Fruit fly (Drosophila melanogaster) whole organism, prepupa: ENCODE results near the gene Tsp26A.

Experiments
- CG11762 ChIP-seq: fragments of 200-800 bp; sonication (Bioruptor generic); optimal IDR thresholded peaks from 3 replicates; lab custom pipeline; 2016; ENCODE audit warnings: missing biosample characterization, missing genetic modification characterization; ENCODE audit not compliant: insufficient read depth
- CG31627 ChIP-seq: fragments of 200-800 bp; sonication (Bioruptor generic); optimal IDR thresholded peaks from 3 replicates; lab custom pipeline; 2016; ENCODE audit warnings: missing biosample characterization, missing genetic modification characterization
- Eip75B ChIP-seq: fragments of 200-800 bp; sonication (Bioruptor generic); optimal IDR thresholded peaks from 3 replicates; lab custom pipeline; 2016; ENCODE audit warnings: missing biosample characterization, missing genetic modification characterization
- Eip78C ChIP-seq: fragments of 200-800 bp; sonication (Bioruptor generic); peaks from one replicate; lab custom pipeline; 2016; ENCODE audit warnings: missing biosample characterization, missing genetic modification characterization
- Hr38 ChIP-seq: sonication (Bioruptor generic); optimal IDR thresholded peaks from 2 replicates; lab custom pipeline; 2016; ENCODE audit warnings: missing biosample characterization, missing genetic modification characterization
- Hr39 ChIP-seq: fragments of 200-800 bp; sonication (Bioruptor generic); optimal IDR thresholded peaks from 2 replicates; lab custom pipeline; 2016; ENCODE audit warnings: missing biosample characterization, missing genetic modification characterization
- Met ChIP-seq: fragments of 200-800 bp; sonication (Bioruptor generic); optimal IDR thresholded peaks from 3 replicates; lab custom pipeline; 2016; ENCODE audit warnings: missing biosample characterization, missing genetic modification characterization
- Smox ChIP-seq: fragments of 200-800 bp; sonication (Bioruptor generic); optimal IDR thresholded peaks from 3 replicates; lab custom pipeline; 2016; ENCODE audit warnings: missing biosample characterization, missing genetic modification characterization
- Sox102F ChIP-seq: fragments of 200-800 bp; sonication (Bioruptor generic); optimal IDR thresholded peaks from 2 replicates; lab custom pipeline; 2016; ENCODE audit warnings: missing biosample characterization, mild to moderate bottlenecking, missing genetic modification characterization
- achi ChIP-seq: fragments of 200-800 bp; sonication (Bioruptor generic); optimal IDR thresholded peaks from 3 replicates; lab custom pipeline; 2016; ENCODE audit warnings: missing biosample characterization, missing genetic modification characterization
- fd85E ChIP-seq: fragments of 200-800 bp; sonication (Bioruptor generic); optimal IDR thresholded peaks from 3 replicates; lab custom pipeline; 2016; ENCODE audit warnings: missing biosample characterization, missing genetic modification characterization
- lz ChIP-seq: fragments of 200-800 bp; sonication (Bioruptor generic); optimal IDR thresholded peaks from 3 replicates; lab custom pipeline; 2016; ENCODE audit warnings: missing biosample characterization, missing genetic modification characterization
- topi ChIP-seq: fragments of 200-800 bp; sonication (Bioruptor generic); optimal IDR thresholded peaks from 3 replicates; lab custom pipeline; 2016; ENCODE audit warnings: missing biosample characterization, missing genetic modification characterization

DNA sequence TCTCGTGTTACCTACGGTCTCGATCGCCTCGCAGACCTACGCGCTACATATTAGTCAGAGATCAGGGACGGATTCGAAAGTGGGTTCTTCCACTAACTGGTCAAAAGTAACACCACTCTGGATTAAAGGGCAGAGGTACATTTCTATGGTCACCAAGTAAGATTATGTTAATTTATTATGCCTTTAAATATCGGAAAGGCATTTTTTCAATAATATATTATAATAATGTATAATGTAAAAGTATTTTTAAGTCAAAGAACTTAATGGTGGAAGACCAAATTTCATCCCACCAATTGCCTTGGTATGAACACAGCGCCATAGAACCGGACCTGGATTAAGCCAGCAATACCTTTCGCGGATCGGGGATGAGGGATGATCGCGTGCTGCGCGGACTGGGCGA is 22.8 kb downstream of the Tsp26A start:
- no peak for TF ChIP-seq fd85E (GFP tag; lab: Kevin White, UChicago)
- peak; percentile 40 for TF ChIP-seq Sox102F (GFP tag; lab: Kevin White, UChicago)
- TF ChIP-seq topi: peak; percentile 60
- peak; percentile 92 for TF ChIP-seq Eip78C
- peak; percentile 59 for TF ChIP-seq Met (GFP tag; lab: Kevin White, UChicago)
- TF ChIP-seq Hr38 (GFP tag; lab: Kevin White, UChicago): no peak
- TF ChIP-seq Smox: peak; percentile 21
- peak; percentile 27 for TF ChIP-seq Hr39 (GFP tag; lab: Kevin White, UChicago)
- peak; percentile 42 for TF ChIP-seq CG31627 (GFP tag; lab: Kevin White, UChicago)
- peak; percentile 33 for TF ChIP-seq CG11762 (GFP tag; lab: Kevin White, UChicago)
- TF ChIP-seq Eip75B (GFP tag; lab: Kevin White, UChicago): peak; percentile 53
- TF ChIP-seq achi (GFP tag; lab: Kevin White, UChicago): peak; percentile 75
- peak; percentile 56 for TF ChIP-seq lz (GFP tag; lab: Kevin White, UChicago)
